Fruit fly (Drosophila melanogaster) whole organism, embryonic: ENCODE data around the gene wap.

Experiments
- Abd-B ChIP-seq: fragments of 200-800 bp; sonication (Bioruptor generic); optimal IDR thresholded peaks from 2 replicates; lab custom pipeline; 2018; ENCODE audit warnings: missing biosample characterization, mild to moderate bottlenecking, missing genetic modification characterization, moderate library complexity
- Antp ChIP-seq: fragments of 200-800 bp; sonication (Bioruptor generic); optimal IDR thresholded peaks from 3 replicates; lab custom pipeline; 2016; ENCODE audit warnings: missing biosample characterization, missing genetic modification characterization
- B-H2 ChIP-seq: fragments of 200-800 bp; sonication (Bioruptor generic); optimal IDR thresholded peaks from 2 replicates; lab custom pipeline; 2018; ENCODE audit warnings: missing biosample characterization, mild to moderate bottlenecking, missing genetic modification characterization
- BEAF-32 ChIP-seq: fragments of 200-800 bp; sonication (Bioruptor generic); optimal IDR thresholded peaks from 3 replicates; lab custom pipeline; 2017; ENCODE audit warnings: missing biosample characterization, missing genetic modification characterization, mild to moderate bottlenecking, moderate library complexity, missing genetic modification reagents
- Bdp1 ChIP-seq: fragments of 200-800 bp; sonication (Bioruptor generic); optimal IDR thresholded peaks from 3 replicates; lab custom pipeline; 2016; ENCODE audit warnings: missing biosample characterization, missing genetic modification characterization
- BtbVII ChIP-seq: fragments of 200-800 bp; sonication (Bioruptor generic); optimal IDR thresholded peaks from 3 replicates; lab custom pipeline; 2017; ENCODE audit warnings: missing biosample characterization, mild to moderate bottlenecking, missing genetic modification characterization
- Bteb2 ChIP-seq: fragments of 200-800 bp; sonication (Bioruptor generic); optimal IDR thresholded peaks from 2 replicates; lab custom pipeline; 2016; ENCODE audit warnings: missing biosample characterization, missing genetic modification characterization
- CG10321 ChIP-seq: fragments of 200-800 bp; sonication (Bioruptor generic); IDR thresholded peaks from 2 replicates; pipeline ENCODE4 v1.3.6; 2022; ENCODE audit warnings: missing biosample characterization, missing genetic modification characterization
- CG10366 ChIP-seq: fragments of 200-800 bp; sonication (Bioruptor generic); IDR thresholded peaks from 2 replicates; pipeline ENCODE4 v1.3.6; 2022; ENCODE audit warnings: missing biosample characterization, missing genetic modification characterization
- CG11093 ChIP-seq: fragments of 200-800 bp; sonication (Bioruptor generic); IDR thresholded peaks from 3 replicates; pipeline ENCODE4 v1.3.6; 2022; ENCODE audit warnings: missing biosample characterization, missing genetic modification characterization
- CG11560 ChIP-seq: fragments of 200-800 bp; sonication (Bioruptor generic); IDR thresholded peaks from 3 replicates; pipeline ENCODE4 v1.3.6; 2022; ENCODE audit warnings: missing biosample characterization, missing genetic modification characterization
- CG12769 ChIP-seq: fragments of 200-800 bp; sonication (Bioruptor generic); optimal IDR thresholded peaks from 2 replicates; lab custom pipeline; 2019; ENCODE audit warnings: missing biosample characterization, mild to moderate bottlenecking, missing genetic modification characterization, moderate library complexity
- CG14050 ChIP-seq: fragments of 200-800 bp; sonication (Bioruptor generic); IDR thresholded peaks from 3 replicates; pipeline ENCODE4 v1.3.6; 2022; ENCODE audit warnings: missing biosample characterization, missing genetic modification characterization
- CG14710 ChIP-seq: fragments of 200-800 bp; sonication (Bioruptor generic); optimal IDR thresholded peaks from 3 replicates; lab custom pipeline; 2019; ENCODE audit warnings: missing biosample characterization, mild to moderate bottlenecking, missing genetic modification characterization, moderate library complexity
- CG16813 ChIP-seq: fragments of 200-800 bp; sonication (Bioruptor generic); IDR thresholded peaks from 3 replicates; pipeline ENCODE4 v1.3.6; 2022; ENCODE audit warnings: missing biosample characterization, missing genetic modification characterization; ENCODE audit not compliant: partially characterized antibody
- CG42726 ChIP-seq: fragments of 200-800 bp; sonication (Bioruptor generic); IDR thresholded peaks from 2 replicates; pipeline ENCODE4 v1.3.6; 2022; ENCODE audit warnings: missing biosample characterization, missing genetic modification characterization; ENCODE audit not compliant: partially characterized antibody
- CG4404 ChIP-seq: fragments of 200-800 bp; sonication (Bioruptor generic); IDR thresholded peaks from 2 replicates; pipeline ENCODE4 v1.3.6; 2022; ENCODE audit warnings: missing biosample characterization, missing genetic modification characterization
- CG4730 ChIP-seq: fragments of 200-800 bp; sonication (Bioruptor generic); IDR thresholded peaks from 2 replicates; pipeline ENCODE4 v1.3.6; 2022; ENCODE audit warnings: missing biosample characterization, missing genetic modification characterization
- CG4820 ChIP-seq: fragments of 200-800 bp; sonication (Bioruptor generic); optimal IDR thresholded peaks from 3 replicates; lab custom pipeline; 2016; ENCODE audit warnings: missing biosample characterization, missing genetic modification characterization
- CG5953 ChIP-seq: fragments of 200-800 bp; sonication (Bioruptor generic); IDR thresholded peaks from 2 replicates; pipeline ENCODE4 v1.3.6; 2022; ENCODE audit warnings: missing biosample characterization, missing genetic modification characterization
- CG8765 ChIP-seq: fragments of 200-800 bp; sonication (Bioruptor generic); IDR thresholded peaks from 2 replicates; pipeline ENCODE4 v1.3.6; 2022; ENCODE audit warnings: missing biosample characterization, missing genetic modification characterization
- CG9797 ChIP-seq: fragments of 200-800 bp; sonication (Bioruptor generic); optimal IDR thresholded peaks from 3 replicates; lab custom pipeline; 2018; ENCODE audit warnings: missing biosample characterization, mild to moderate bottlenecking, missing genetic modification characterization
- CTCF ChIP-seq: fragments of 200-800 bp; sonication (Bioruptor generic); optimal IDR thresholded peaks from 2 replicates; lab custom pipeline; 2017; ENCODE audit warnings: missing biosample characterization, mild to moderate bottlenecking, missing genetic modification characterization, moderate library complexity
- D ChIP-seq, 2 experiments: fragments of 200-800 bp in 1 of 2; fragments of >200 bp in 1 of 2; sonication (Bioruptor generic) in 1 of 2; optimal IDR thresholded peaks; 2 replicates in 1 of 2; 3 replicates in 1 of 2; lab custom pipeline; 2017; ENCODE audit warnings: mild to moderate bottlenecking in 1 of 2, missing biosample characterization in 1 of 2, missing genetic modification characterization in 1 of 2, missing genetic modification reagents in 1 of 2
- Dip2 ChIP-seq: fragments of 200-800 bp; sonication (Bioruptor generic); IDR thresholded peaks from 2 replicates; pipeline ENCODE4 v1.3.6; 2022; ENCODE audit warnings: missing biosample characterization, missing genetic modification characterization
- Hmx ChIP-seq: fragments of 200-800 bp; sonication (Bioruptor generic); optimal IDR thresholded peaks from 2 replicates; lab custom pipeline; 2016; ENCODE audit warnings: missing biosample characterization, missing genetic modification characterization
- Hr78 ChIP-seq, 2 experiments: fragments of 200-800 bp in 1 of 2; fragments of >200 bp in 1 of 2; sonication (Bioruptor generic) in 1 of 2; optimal IDR thresholded peaks; 2 replicates each; lab custom pipeline; 2017 to 2019; ENCODE audit warnings: missing biosample characterization in 2 of 2, missing genetic modification characterization in 2 of 2, mild to moderate bottlenecking in 1 of 2, moderate library complexity in 1 of 2
- Kr ChIP-seq: fragments of 200-800 bp; sonication (Bioruptor generic); optimal IDR thresholded peaks from 2 replicates; lab custom pipeline; 2017; ENCODE audit warnings: missing biosample characterization, mild to moderate bottlenecking, missing genetic modification characterization
- Lhr ChIP-seq: fragments of 200-800 bp; sonication (Bioruptor generic); optimal IDR thresholded peaks from 3 replicates; lab custom pipeline; 2017; ENCODE audit warnings: mild to moderate bottlenecking, missing biosample characterization, missing genetic modification reagents, missing genetic modification characterization
- Lim3 ChIP-seq: fragments of 200-800 bp; sonication (Bioruptor generic); IDR thresholded peaks from 2 replicates; pipeline ENCODE4 v1.3.6; 2022; ENCODE audit warnings: missing biosample characterization, missing genetic modification characterization
- MESR4 ChIP-seq: fragments of 200-800 bp; sonication (Bioruptor generic); optimal IDR thresholded peaks from 2 replicates; lab custom pipeline; 2018; ENCODE audit warnings: missing biosample characterization, mild to moderate bottlenecking, missing genetic modification characterization, moderate library complexity
- Mad ChIP-seq: fragments of 200-800 bp; sonication (Bioruptor generic); optimal IDR thresholded peaks from 2 replicates; lab custom pipeline; 2016; ENCODE audit warnings: missing biosample characterization, missing genetic modification characterization
- Myb ChIP-seq: fragments of 200-800 bp; sonication (Bioruptor generic); optimal IDR thresholded peaks from 2 replicates; lab custom pipeline; 2016; ENCODE audit warnings: missing biosample characterization, missing genetic modification characterization
- Nf-YB ChIP-seq: fragments of 200-800 bp; sonication (Bioruptor generic); optimal IDR thresholded peaks from 3 replicates; lab custom pipeline; 2019; ENCODE audit warnings: missing biosample characterization, mild to moderate bottlenecking, missing genetic modification characterization, moderate library complexity
- Nf-YC ChIP-seq: fragments of 200-800 bp; optimal IDR thresholded peaks from 3 replicates; lab custom pipeline; 2019; ENCODE audit warnings: missing biosample characterization, mild to moderate bottlenecking, missing genetic modification characterization, moderate library complexity
- Sin3A ChIP-seq: fragments of >200 bp; optimal IDR thresholded peaks from 2 replicates; lab custom pipeline; 2018
- Xbp1 ChIP-seq: fragments of 200-800 bp; sonication (Bioruptor generic); optimal IDR thresholded peaks from 3 replicates; lab custom pipeline; 2016; ENCODE audit warnings: missing biosample characterization, mild to moderate bottlenecking, missing genetic modification characterization
- Xrp1 ChIP-seq: fragments of 200-800 bp; sonication (Bioruptor generic); IDR thresholded peaks from 2 replicates; pipeline ENCODE4 v1.3.6; 2022; ENCODE audit warnings: missing biosample characterization, missing genetic modification characterization
- fd3F ChIP-seq: fragments of 200-800 bp; sonication (Bioruptor generic); optimal IDR thresholded peaks from 2 replicates; lab custom pipeline; 2018; ENCODE audit warnings: missing biosample characterization, mild to moderate bottlenecking, missing genetic modification characterization, moderate library complexity
- gcm2 ChIP-seq: fragments of 200-800 bp; sonication (Bioruptor generic); optimal IDR thresholded peaks from 2 replicates; lab custom pipeline; 2016; ENCODE audit warnings: missing biosample characterization, missing genetic modification characterization
- mld ChIP-seq: fragments of 200-800 bp; sonication (Bioruptor generic); IDR thresholded peaks from 3 replicates; pipeline ENCODE4 v1.3.6; 2022; ENCODE audit warnings: missing biosample characterization, missing genetic modification characterization; ENCODE audit not compliant: partially characterized antibody
- org-1 ChIP-seq: fragments of 200-800 bp; sonication (Bioruptor generic); optimal IDR thresholded peaks from 2 replicates; lab custom pipeline; 2017; ENCODE audit warnings: missing biosample characterization, missing genetic modification characterization
- ranshi ChIP-seq: fragments of 200-800 bp; sonication (Bioruptor generic); IDR thresholded peaks from 2 replicates; pipeline ENCODE4 v1.3.6; 2022; ENCODE audit warnings: missing biosample characterization, missing genetic modification characterization
- row ChIP-seq: fragments of 200-800 bp; sonication (Bioruptor generic); IDR thresholded peaks from 3 replicates; pipeline ENCODE4 v1.3.6; 2022; ENCODE audit warnings: missing biosample characterization, missing genetic modification characterization
- run ChIP-seq: fragments of 200-800 bp; sonication (Bioruptor generic); optimal IDR thresholded peaks from 3 replicates; lab custom pipeline; 2018; ENCODE audit warnings: missing biosample characterization, mild to moderate bottlenecking, missing genetic modification characterization
- seq ChIP-seq: fragments of 200-800 bp; sonication (Bioruptor generic); IDR thresholded peaks from 2 replicates; pipeline ENCODE4 v1.3.6; 2022; ENCODE audit warnings: missing biosample characterization, missing genetic modification characterization
- tin ChIP-seq: fragments of 200-800 bp; sonication (Bioruptor generic); optimal IDR thresholded peaks from 3 replicates; lab custom pipeline; 2016; ENCODE audit warnings: missing biosample characterization, missing genetic modification characterization
- ttk ChIP-seq: fragments of 200-800 bp; sonication (Bioruptor generic); IDR thresholded peaks from 2 replicates; pipeline ENCODE4 v2.1.2; 2022; ENCODE audit warnings: missing biosample characterization, missing genetic modification characterization
- usp ChIP-seq: fragments of >200 bp; optimal IDR thresholded peaks from 2 replicates; lab custom pipeline; 2017; ENCODE audit warnings: missing biosample characterization, missing genetic modification characterization
- vnd ChIP-seq: fragments of 200-800 bp; sonication (Bioruptor generic); IDR thresholded peaks from 3 replicates; pipeline ENCODE4 v1.3.6; 2022; ENCODE audit warnings: missing biosample characterization, missing genetic modification characterization; ENCODE audit not compliant: partially characterized antibody
- zen2 ChIP-seq: fragments of 200-800 bp; sonication (Bioruptor generic); IDR thresholded peaks from 3 replicates; pipeline ENCODE4 v1.3.6; 2022; ENCODE audit warnings: missing biosample characterization, missing genetic modification characterization; ENCODE audit not compliant: partially characterized antibody

Gene wap

dm6 chrX:22481860-22482544 lies 26.8 kb upstream of the wap start, which contains the start of the genes Cp110 and CG12576 (continued):
- TF ChIP-seq CG42726 (no peak), CG12769 (peak; percentile 26), Abd-B (GFP tag; lab: Kevin White, UChicago) (no peak), fd3F (no peak), Hmx (GFP tag; lab: Kevin White, UChicago) (no peak), BtbVII (no peak), mld (0 out of 3 replicates have a peak, but pooled peaks have one; percentile 21), CG16813 (GFP tag; lab: Robert Waterston, UW) (0 out of 3 replicates have a peak, but pooled peaks have one; percentile 42), Kr (no peak), CG10321 (no peak), run (tag; lab: Kevin White, UChicago) (no peak), BEAF-32 (GFP tag; lab: Kevin White, UChicago) (peak; percentile 66), Antp (GFP tag; lab: Kevin White, UChicago) (no peak), CG5953 (no peak), Lim3 (GFP tag; lab: Robert Waterston, UW) (no peak), CG8765 (no peak), ttk (GFP tag; lab: Robert Waterston, UW) (no peak), Nf-YC (tag; lab: Kevin White, UChicago) (peak; percentile 23), CG4820 (GFP tag; lab: Kevin White, UChicago) (no peak), Dip2 (GFP tag; lab: Robert Waterston, UW) (no peak), org-1 (no peak), Nf-YB (GFP tag; lab: Kevin White, UChicago) (no peak), Mad (GFP tag; lab: Kevin White, UChicago) (no peak), tin (GFP tag; lab: Kevin White, UChicago) (no peak), CG10366 (GFP tag; lab: Robert Waterston, UW) (no peak), MESR4 (peak; percentile 33), Hr78 (GFP tag; optimal IDR thresholded peaks at IDR 0.05; lab: Kevin White, UChicago) (no peak), CG11093 (GFP tag; lab: Robert Waterston, UW) (no peak), zen2 (no peak), D (optimal IDR thresholded peaks at IDR 0.05; lab: Kevin White, UChicago) (no peak), D (GFP tag; optimal IDR thresholded peaks at IDR 0.05; lab: Kevin White, UChicago) (no peak), vnd (GFP tag; lab: Robert Waterston, UW) (no peak), CG4404 (GFP tag; lab: Robert Waterston, UW) (no peak), ranshi (GFP tag; lab: Robert Waterston, UW) (no peak), Xbp1 (no peak), B-H2 (GFP tag; lab: Kevin White, UChicago) (no peak), Lhr (GFP tag; lab: Kevin White, UChicago) (peak; percentile 8), seq (GFP tag; lab: Robert Waterston, UW) (no peak), Xrp1 (GFP tag; lab: Robert Waterston, UW) (no peak), Myb (peak; percentile 79), usp (GFP tag; lab: Kevin White, UChicago) (no peak), CG4730 (no peak), Sin3A (peak; percentile 86), CG9797 (GFP tag; lab: Kevin White, UChicago) (peak; percentile 65), CG11560 (tag; lab: Robert Waterston, UW) (no peak), gcm2 (GFP tag; lab: Kevin White, UChicago) (no peak), row (GFP tag; lab: Robert Waterston, UW) (peak; percentile 35; the same call in 1 of the 3 replicates), CG14050 (GFP tag; lab: Robert Waterston, UW) (no peak), CG14710 (tag; lab: Kevin White, UChicago) (peak; percentile 32), Bteb2 (GFP tag; lab: Kevin White, UChicago) (no peak), Bdp1 (GFP tag; lab: Kevin White, UChicago) (no peak), CTCF (GFP tag; lab: Kevin White, UChicago) (no peak)
